Worm (Caenorhabditis elegans) whole organism, L1 larva: ENCODE data around the gene C13G3.1.

Experiments
- C16A3.4 ChIP-seq: fragments of 150-350 bp; optimal IDR thresholded peaks from 2 replicates; lab custom pipeline; 2014; ENCODE audit warnings: missing biosample characterization, missing genetic modification characterization
- C34B4.2 ChIP-seq: sonication (generic microtip); optimal IDR thresholded peaks from 2 replicates; lab custom pipeline; 2017; ENCODE audit warnings: mild to moderate bottlenecking, missing genetic modification characterization, missing compliant biosample characterization
- aha-1 ChIP-seq: fragments of 150-350 bp; optimal IDR thresholded peaks from 2 replicates; lab custom pipeline; 2014; ENCODE audit warnings: missing biosample characterization, missing genetic modification characterization
- ama-1 ChIP-seq: fragments of 150-350 bp; optimal IDR thresholded peaks from 2 replicates; lab custom pipeline; 2014
- blmp-1 ChIP-seq: fragments of 150-350 bp; optimal IDR thresholded peaks from 2 replicates; lab custom pipeline; 2014; ENCODE audit warnings: missing biosample characterization, missing genetic modification characterization
- ceh-63 ChIP-seq: fragments of 200-800 bp; sonication (Bioruptor generic); optimal IDR thresholded peaks from 2 replicates; lab custom pipeline; 2018; ENCODE audit warnings: mild to moderate bottlenecking, missing genetic modification characterization, missing compliant biosample characterization
- ceh-82 ChIP-seq, 3 experiments: fragments of 150-350 bp in 1 of 3; sonication (generic microtip) in 2 of 3; optimal IDR thresholded peaks; 2 replicates each; lab custom pipeline; 2014 to 2017; ENCODE audit warnings: missing biosample characterization in 3 of 3, missing genetic modification characterization in 3 of 3
- efl-3 ChIP-seq: fragments of 200-800 bp; sonication (Bioruptor generic); optimal IDR thresholded peaks from 2 replicates; lab custom pipeline; 2018; ENCODE audit warnings: mild to moderate bottlenecking, missing genetic modification characterization, missing compliant biosample characterization
- egl-13 ChIP-seq: sonication (generic microtip); optimal IDR thresholded peaks from 2 replicates; lab custom pipeline; 2016; ENCODE audit warnings: missing genotype, missing genetic modification reagents, missing genetic modification characterization, missing compliant biosample characterization
- elt-2 ChIP-seq: sonication (generic microtip); optimal IDR thresholded peaks from 2 replicates; lab custom pipeline; 2016; ENCODE audit warnings: missing genetic modification characterization, mild to moderate bottlenecking, inconsistent platforms, missing compliant biosample characterization, missing genetic modification reagents
- elt-3 ChIP-seq, 6 experiments: fragments of 150-350 bp in 1 of 6; sonication (generic microtip); optimal IDR thresholded peaks; 2 replicates each; lab custom pipeline; 2017 to 2018; ENCODE audit warnings: missing biosample characterization in 6 of 6, missing genetic modification characterization in 6 of 6, inconsistent platforms in 1 of 6
- fkh-8 ChIP-seq: sonication (generic microtip); optimal IDR thresholded peaks from 2 replicates; lab custom pipeline; 2016; ENCODE audit warnings: mild to moderate bottlenecking, missing genetic modification characterization, missing compliant biosample characterization
- fos-1 ChIP-seq: fragments of 150-350 bp; optimal IDR thresholded peaks from 2 replicates; lab custom pipeline; 2014; ENCODE audit warnings: missing biosample characterization, missing genetic modification characterization
- grh-1 ChIP-seq: fragments of 200-800 bp; sonication (Bioruptor generic); IDR thresholded peaks from 2 replicates; pipeline ENCODE4 v1.3.6; 2022; ENCODE audit warnings: missing genetic modification reagents, missing genetic modification characterization, missing compliant biosample characterization
- hlh-17 ChIP-seq: fragments of 200-800 bp; sonication (Bioruptor generic); optimal IDR thresholded peaks from 2 replicates; lab custom pipeline; 2018; ENCODE audit warnings: missing genetic modification characterization, mild to moderate bottlenecking, missing compliant biosample characterization, moderate library complexity, borderline replicate concordance
- isw-1 ChIP-seq: fragments of 200-800 bp; sonication (Bioruptor generic); IDR thresholded peaks from 2 replicates; pipeline ENCODE4 v1.3.6; 2022; ENCODE audit warnings: missing genetic modification characterization, missing compliant biosample characterization
- lin-14 ChIP-seq: fragments of 200-800 bp; sonication (Bioruptor generic); optimal IDR thresholded peaks from 2 replicates; lab custom pipeline; 2018; ENCODE audit warnings: mild to moderate bottlenecking, missing genetic modification characterization, moderate library complexity, missing compliant biosample characterization
- lin-35 ChIP-seq, 2 experiments: fragments of 150-350 bp; optimal IDR thresholded peaks; 2 replicates each; lab custom pipeline; 2014; ENCODE audit warnings: missing biosample characterization in 2 of 2, missing genetic modification characterization in 2 of 2, missing genetic modification reagents in 2 of 2
- mab-9 ChIP-seq: fragments of 200-800 bp; sonication (Bioruptor generic); IDR thresholded peaks from 2 replicates; pipeline ENCODE4 v1.3.6; 2022; ENCODE audit warnings: missing genetic modification reagents, missing genetic modification characterization, missing compliant biosample characterization
- nhr-12 ChIP-seq: sonication (generic microtip); optimal IDR thresholded peaks from 2 replicates; lab custom pipeline; 2017; ENCODE audit warnings: missing biosample characterization, missing genetic modification characterization
- nhr-19 ChIP-seq: fragments of 200-800 bp; sonication (Bioruptor generic); conservative IDR thresholded peaks from 2 replicates; pipeline ENCODE4 v1.3.6; 2022; ENCODE audit warnings: missing genetic modification characterization, missing compliant biosample characterization
- nhr-76 ChIP-seq: sonication (generic microtip); optimal IDR thresholded peaks from 2 replicates; lab custom pipeline; 2017; ENCODE audit warnings: missing biosample characterization, missing genetic modification characterization
- nhr-77 ChIP-seq: fragments of 150-350 bp; optimal IDR thresholded peaks from 2 replicates; lab custom pipeline; 2014; ENCODE audit warnings: missing biosample characterization, missing genetic modification characterization
- nhr-84 ChIP-seq: sonication (generic microtip); optimal IDR thresholded peaks from 2 replicates; lab custom pipeline; 2017; ENCODE audit warnings: missing biosample characterization, missing genetic modification characterization
- nhr-90 ChIP-seq: sonication (generic microtip); optimal IDR thresholded peaks from 2 replicates; lab custom pipeline; 2016; ENCODE audit warnings: mild to moderate bottlenecking, missing genetic modification characterization, missing compliant biosample characterization; ENCODE audit not compliant: poor library complexity
- skn-1 ChIP-seq: fragments of 150-350 bp; optimal IDR thresholded peaks from 2 replicates; lab custom pipeline; 2014; ENCODE audit warnings: missing biosample characterization, missing genetic modification characterization
- snu-23 ChIP-seq: sonication (generic microtip); optimal IDR thresholded peaks from 2 replicates; lab custom pipeline; 2016; ENCODE audit warnings: missing genetic modification characterization, missing compliant biosample characterization
- swsn-7 ChIP-seq: sonication (generic microtip); optimal IDR thresholded peaks from 2 replicates; lab custom pipeline; 2016; ENCODE audit warnings: missing genetic modification characterization, missing compliant biosample characterization
- tbx-2 ChIP-seq: sonication (generic microtip); optimal IDR thresholded peaks from 2 replicates; lab custom pipeline; 2016; ENCODE audit warnings: missing genetic modification characterization, missing compliant biosample characterization
- tlp-1 ChIP-seq: fragments of 150-350 bp; optimal IDR thresholded peaks from 2 replicates; lab custom pipeline; 2014; ENCODE audit warnings: missing biosample characterization, missing genetic modification characterization
- unc-30 ChIP-seq: sonication (generic microtip); optimal IDR thresholded peaks from 2 replicates; lab custom pipeline; 2017; ENCODE audit warnings: missing biosample characterization, missing genetic modification characterization
- unc-86 ChIP-seq: sonication (generic microtip); optimal IDR thresholded peaks from 2 replicates; lab custom pipeline; 2016; ENCODE audit warnings: missing genetic modification characterization, missing compliant biosample characterization
- xbp-1 ChIP-seq: sonication (generic microtip); optimal IDR thresholded peaks from 2 replicates; lab custom pipeline; 2016; ENCODE audit warnings: missing genetic modification characterization, missing compliant biosample characterization
- zag-1 ChIP-seq: fragments of 150-350 bp; optimal IDR thresholded peaks from 2 replicates; lab custom pipeline; 2014; ENCODE audit warnings: missing biosample characterization, missing genetic modification characterization
- zip-4 ChIP-seq: fragments of 200-800 bp; sonication (Bioruptor generic); optimal IDR thresholded peaks from 2 replicates; lab custom pipeline; 2018; ENCODE audit warnings: mild to moderate bottlenecking, missing genetic modification characterization, moderate library complexity, missing compliant biosample characterization
- ztf-11 ChIP-seq, 2 experiments: sonication (generic microtip); optimal IDR thresholded peaks; 2 replicates each; lab custom pipeline; 2016 to 2017; ENCODE audit warnings: missing genetic modification characterization in 2 of 2, missing biosample characterization in 1 of 2, missing compliant biosample characterization in 1 of 2
- ztf-4 ChIP-seq: fragments of 150-350 bp; optimal IDR thresholded peaks from 2 replicates; lab custom pipeline; 2014; ENCODE audit warnings: missing biosample characterization, missing genetic modification characterization

Gene C13G3.1

DNA sequence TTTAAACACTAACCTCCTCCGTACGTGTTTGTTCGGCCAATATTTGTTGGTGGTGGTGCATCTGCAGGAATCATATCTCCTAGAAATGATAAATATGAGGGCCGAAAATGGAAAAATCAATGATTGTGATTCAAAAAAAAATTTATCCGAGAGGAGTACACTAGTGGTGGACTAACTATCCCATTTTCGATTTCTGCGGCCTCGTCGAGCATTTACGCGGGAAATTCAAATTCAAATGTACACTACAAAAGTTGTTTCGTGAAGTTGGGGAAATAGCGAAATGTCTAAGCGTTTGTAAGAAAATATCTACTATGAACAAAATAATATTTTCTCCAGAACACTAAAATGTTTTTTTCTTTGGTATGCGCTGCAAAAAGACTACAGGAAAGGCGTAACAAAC is 17.0 kb upstream of the C13G3.1 start (continued):
- TF ChIP-seq grh-1 (GFP tag; lab: Robert Waterston, UW) (peak; percentile 62), nhr-12 (tag; lab: Kevin White, UChicago) (no peak), unc-86 (peak; percentile 66), elt-2 (tag; lab: Kevin White, UChicago) (peak; percentile 63), snu-23 (GFP tag; lab: Kevin White, UChicago) (peak; percentile 73), isw-1 (peak; percentile 53), skn-1 (peak; percentile 45), tlp-1 (tag; lab: Kevin White, UChicago) (no peak), C16A3.4 (tag; lab: Kevin White, UChicago) (peak; percentile 52), nhr-90 (tag; lab: Kevin White, UChicago) (peak; percentile 88), nhr-19 (peak; percentile 72), mab-9 (GFP tag; lab: Robert Waterston, UW) (0 out of 2 replicates have a peak, but pooled peaks have one; percentile 48), ztf-11 (tag; optimal IDR thresholded peaks at IDR 0.05; lab: Kevin White, UChicago) (peak in 1 of 2 experiments; percentile 90), nhr-76 (tag; lab: Kevin White, UChicago) (no peak), lin-35 (GFP tag; optimal IDR thresholded peaks at IDR 0.05; lab: Kevin White, UChicago) (peak; percentile 93 to 97), efl-3 (GFP tag; lab: Kevin White, UChicago) (no peak), ztf-4 (tag; lab: Kevin White, UChicago) (no peak), lin-14 (GFP tag; lab: Kevin White, UChicago) (peak; percentile 38), xbp-1 (peak; percentile 80), swsn-7 (tag; lab: Kevin White, UChicago) (peak; percentile 59), unc-30 (tag; lab: Kevin White, UChicago) (no peak), elt-3 (tag; optimal IDR thresholded peaks at IDR 0.05; lab: Kevin White, UChicago) (peak in 1 of 6 experiments; percentile 30), fkh-8 (tag; lab: Kevin White, UChicago) (peak; percentile 42), tbx-2 (peak; percentile 80), ceh-82 (tag; optimal IDR thresholded peaks at IDR 0.05; lab: Kevin White, UChicago) (peak; percentile 14 to 53 (median 18)), fos-1 (tag; lab: Kevin White, UChicago) (peak; percentile 16), aha-1 (tag; lab: Kevin White, UChicago) (no peak)
- TF ChIP-seq, all 84 proteins: peak for 52

DNA sequence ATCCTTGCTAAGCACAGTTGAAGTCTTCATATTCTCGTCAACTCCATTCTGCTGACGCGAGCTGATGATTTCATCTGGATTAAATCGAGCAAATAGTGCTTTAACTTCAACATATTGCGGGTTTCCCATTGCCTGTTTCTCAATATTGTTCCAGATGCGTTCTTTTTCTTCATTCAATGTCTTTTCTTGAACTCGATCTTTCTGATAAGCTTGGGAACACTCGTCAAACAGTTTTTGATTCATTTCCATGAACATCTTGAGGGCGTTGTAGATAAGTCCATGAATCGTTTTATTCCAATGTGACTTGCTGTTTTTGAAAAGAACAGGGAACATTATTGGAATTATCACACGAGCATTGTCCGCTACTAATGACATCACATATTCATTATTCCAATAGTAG is 15.5 kb upstream of the C13G3.1 start:
- no peak for TF ChIP-seq hlh-17 (GFP tag; lab: Kevin White, UChicago)
- TF ChIP-seq blmp-1 (tag; lab: Kevin White, UChicago), result no peak
- no peak for TF ChIP-seq ceh-82 (tag; optimal IDR thresholded peaks at IDR 0.05; lab: Kevin White, UChicago)
- no peak for TF ChIP-seq nhr-76 (tag; lab: Kevin White, UChicago)
- TF ChIP-seq ceh-63 (GFP tag; lab: Kevin White, UChicago), result no peak
- TF ChIP-seq C34B4.2 (tag; lab: Kevin White, UChicago), result no peak
- no peak for TF ChIP-seq nhr-12 (tag; lab: Kevin White, UChicago)
- no peak for TF ChIP-seq zip-4 (GFP tag; lab: Kevin White, UChicago)
- TF ChIP-seq nhr-77 (tag; lab: Kevin White, UChicago), result no peak
- no peak for TF ChIP-seq egl-13 (tag; lab: Kevin White, UChicago)
- TF ChIP-seq aha-1 (tag; lab: Kevin White, UChicago), result no peak

DNA sequence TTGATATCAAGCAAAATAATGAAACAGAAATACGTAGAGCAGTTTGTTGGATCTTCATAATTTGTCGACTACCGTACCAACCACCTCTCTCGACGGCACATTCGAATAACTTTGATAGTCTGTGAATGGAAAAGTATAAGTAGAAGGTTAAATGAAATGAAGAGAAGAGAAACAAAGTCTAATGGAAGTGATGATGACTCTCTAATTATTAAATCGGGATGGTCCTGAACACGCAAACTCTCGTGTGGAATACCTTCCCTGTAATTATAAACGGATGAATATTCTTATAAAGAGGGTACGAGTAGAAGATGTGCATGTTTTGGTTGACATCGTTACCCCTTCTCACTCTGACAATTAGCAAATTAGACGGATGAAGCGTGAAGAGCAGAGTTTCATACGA is 10.6 kb upstream of the C13G3.1 start, which contains the start of the genes C13G3.12 and hot-6:
Gene C13G3.12 (minus strand): TSS at position 101 of the 400 bp plus-strand sequence.
Gene hot-6 (minus strand): TSS at position 121 of the 400 bp plus-strand sequence.
- TF ChIP-seq xbp-1 (no peak), ztf-11 (tag; optimal IDR thresholded peaks at IDR 0.05; lab: Kevin White, UChicago) (no peak), fos-1 (tag; lab: Kevin White, UChicago) (no peak), nhr-84 (tag; lab: Kevin White, UChicago) (no peak), ama-1 (lab: Kevin White, UChicago) (no peak), aha-1 (tag; lab: Kevin White, UChicago) (no peak), lin-35 (GFP tag; optimal IDR thresholded peaks at IDR 0.05; lab: Kevin White, UChicago) (no peak), zag-1 (tag; lab: Kevin White, UChicago) (no peak), ceh-63 (GFP tag; lab: Kevin White, UChicago) (no peak), swsn-7 (tag; lab: Kevin White, UChicago) (no peak), elt-2 (tag; lab: Kevin White, UChicago) (no peak), C16A3.4 (tag; lab: Kevin White, UChicago) (no peak)
